Worm (Caenorhabditis elegans) whole organism, young adult: ENCODE results near the gene C53A3.4.

Source experiments
- F23B12.7 ChIP-seq: sonication (generic microtip); optimal IDR thresholded peaks from 2 replicates; lab custom pipeline; 2017; ENCODE audit warnings: missing genetic modification characterization, mild to moderate bottlenecking, missing compliant biosample characterization, antibody characterized with exemption, moderate library complexity; ENCODE audit not compliant: insufficient read depth
- F49E8.2 ChIP-seq: sonication (generic microtip); optimal IDR thresholded peaks from 3 replicates; lab custom pipeline; 2017; ENCODE audit warnings: missing genetic modification characterization, mild to moderate bottlenecking, missing compliant biosample characterization, antibody characterized with exemption, moderate library complexity; ENCODE audit not compliant: insufficient read depth
- gei-17 ChIP-seq: fragments of 200-800 bp; sonication (Bioruptor generic); optimal IDR thresholded peaks from 2 replicates; lab custom pipeline; 2018; ENCODE audit warnings: mild to moderate bottlenecking, missing genetic modification characterization, missing compliant biosample characterization
- hlh-12 ChIP-seq: sonication (generic microtip); optimal IDR thresholded peaks from 2 replicates; lab custom pipeline; 2016; ENCODE audit warnings: missing genetic modification characterization, missing compliant biosample characterization
- let-607 ChIP-seq, 2 experiments: fragments of 200-800 bp in 1 of 2; sonication (Bioruptor generic) in 1 of 2; sonication (generic microtip) in 1 of 2; optimal IDR thresholded peaks; 2 replicates each; lab custom pipeline; 2016 to 2018; ENCODE audit warnings: mild to moderate bottlenecking in 2 of 2, missing compliant biosample characterization in 2 of 2, missing genetic modification characterization in 2 of 2, moderate library complexity in 2 of 2, missing genotype in 1 of 2
- lin-35 ChIP-seq, 3 experiments: fragments of 150-350 bp in 2 of 3; sonication (generic microtip) in 1 of 3; optimal IDR thresholded peaks; 2 replicates each; lab custom pipeline; 2014 to 2018; ENCODE audit warnings: missing biosample characterization in 3 of 3, missing genetic modification characterization in 3 of 3, missing genetic modification reagents in 3 of 3
- nhr-27 ChIP-seq: fragments of 200-800 bp; sonication (Bioruptor generic); optimal IDR thresholded peaks from 2 replicates; lab custom pipeline; 2018; ENCODE audit warnings: mild to moderate bottlenecking, missing genetic modification characterization, moderate library complexity, missing compliant biosample characterization
- pha-4 ChIP-seq: fragments of 150-350 bp; sonication (generic microtip); optimal IDR thresholded peaks from 2 replicates; lab custom pipeline; 2014; ENCODE audit warnings: missing biosample characterization, missing genetic modification reagents, missing genetic modification characterization
- unc-62 ChIP-seq: fragments of 150-350 bp; optimal IDR thresholded peaks from 2 replicates; lab custom pipeline; 2014; ENCODE audit warnings: missing biosample characterization, missing genetic modification reagents, missing genetic modification characterization
- ztf-28 ChIP-seq: fragments of 200-800 bp; sonication (Bioruptor generic); IDR thresholded peaks from 2 replicates; pipeline ENCODE4 v1.3.6; 2022; ENCODE audit warnings: missing genetic modification reagents, missing genetic modification characterization, missing compliant biosample characterization
- ztf-3 ChIP-seq: fragments of 200-800 bp; sonication (Bioruptor generic); optimal IDR thresholded peaks from 2 replicates; lab custom pipeline; 2018; ENCODE audit warnings: mild to moderate bottlenecking, missing genetic modification characterization, missing compliant biosample characterization

ce11 chrV:5763787-5764186 is 5.1 kb upstream of the C53A3.4 start, which contains the start of gene pgph-3:
- no peak for TF ChIP-seq ztf-28 (GFP tag; lab: Robert Waterston, UW)
- no peak for TF ChIP-seq pha-4 (tag; lab: Kevin White, UChicago)
- TF ChIP-seq gei-17 (GFP tag; lab: Kevin White, UChicago): no peak
- peak in 1 of 3 experiments; percentile 13 for TF ChIP-seq lin-35 (GFP tag; optimal IDR thresholded peaks at IDR 0.05; lab: Kevin White, UChicago)
- TF ChIP-seq ztf-3 (GFP tag; lab: Kevin White, UChicago): no peak
- TF ChIP-seq let-607 (tag; optimal IDR thresholded peaks at IDR 0.05; lab: Kevin White, UChicago): no peak
- TF ChIP-seq unc-62: no peak
- no peak for TF ChIP-seq F49E8.2 (tag; lab: Kevin White, UChicago)
- TF ChIP-seq hlh-12: no peak
- no peak for TF ChIP-seq nhr-27
- no peak for TF ChIP-seq F23B12.7 (tag; lab: Kevin White, UChicago)
